Fruit fly (Drosophila melanogaster) whole organism, embryonic: ENCODE data around the gene APC4.

Experiments used
- ATbp ChIP-seq: fragments of 200-800 bp; sonication (Bioruptor generic); optimal IDR thresholded peaks from 2 replicates; lab custom pipeline; 2017; ENCODE audit warnings: missing biosample characterization, mild to moderate bottlenecking, missing genetic modification characterization, missing genetic modification reagents
- CG1024 ChIP-seq: fragments of 200-800 bp; sonication (Bioruptor generic); IDR thresholded peaks from 2 replicates; pipeline ENCODE4 v1.3.6; 2022; ENCODE audit warnings: missing biosample characterization, missing genetic modification characterization
- CG11085 ChIP-seq: fragments of 200-800 bp; sonication (Bioruptor generic); IDR thresholded peaks from 2 replicates; pipeline ENCODE4 v1.3.6; 2022; ENCODE audit warnings: missing biosample characterization, missing genetic modification characterization
- CG11695 ChIP-seq: fragments of 200-800 bp; sonication (Bioruptor generic); IDR thresholded peaks from 3 replicates; pipeline ENCODE4 v1.3.6; 2022; ENCODE audit warnings: missing biosample characterization, missing genetic modification characterization
- CG12236 ChIP-seq: fragments of 200-800 bp; sonication (Bioruptor generic); optimal IDR thresholded peaks from 2 replicates; lab custom pipeline; 2016; ENCODE audit warnings: missing biosample characterization, missing genetic modification characterization
- CG15269 ChIP-seq: fragments of 200-800 bp; sonication (Bioruptor generic); optimal IDR thresholded peaks from 2 replicates; lab custom pipeline; 2018; ENCODE audit warnings: missing biosample characterization, mild to moderate bottlenecking, missing genetic modification characterization, moderate library complexity
- CG15479 ChIP-seq: fragments of 200-800 bp; sonication (Bioruptor generic); optimal IDR thresholded peaks from 3 replicates; lab custom pipeline; 2019; ENCODE audit warnings: missing biosample characterization, mild to moderate bottlenecking, missing genetic modification characterization, moderate library complexity
- CG1603 ChIP-seq: fragments of 200-800 bp; sonication (Bioruptor generic); optimal IDR thresholded peaks from 2 replicates; lab custom pipeline; 2019; ENCODE audit warnings: missing biosample characterization, mild to moderate bottlenecking, missing genetic modification characterization, moderate library complexity
- CG17829 ChIP-seq: fragments of 200-800 bp; optimal IDR thresholded peaks from 2 replicates; lab custom pipeline; 2019; ENCODE audit warnings: missing biosample characterization, mild to moderate bottlenecking, missing genetic modification characterization, moderate library complexity
- CG30403 ChIP-seq: fragments of 200-800 bp; sonication (Bioruptor generic); optimal IDR thresholded peaks from 3 replicates; lab custom pipeline; 2016; ENCODE audit warnings: missing biosample characterization, missing genetic modification characterization
- CG3065 ChIP-seq: fragments of 200-800 bp; sonication (Bioruptor generic); optimal IDR thresholded peaks from 2 replicates; lab custom pipeline; 2016; ENCODE audit warnings: missing biosample characterization, missing genetic modification characterization
- CG4617 ChIP-seq: fragments of 200-800 bp; sonication (Bioruptor generic); optimal IDR thresholded peaks from 3 replicates; lab custom pipeline; 2016; ENCODE audit warnings: missing biosample characterization, missing genetic modification characterization, borderline replicate concordance
- CG6254 ChIP-seq: fragments of 200-800 bp; sonication (Bioruptor generic); optimal IDR thresholded peaks from 3 replicates; lab custom pipeline; 2017; ENCODE audit warnings: mild to moderate bottlenecking, missing biosample characterization, missing genetic modification reagents, missing genetic modification characterization
- CG7839 ChIP-seq: fragments of 200-800 bp; sonication (Bioruptor generic); optimal IDR thresholded peaks from 3 replicates; lab custom pipeline; 2018; ENCODE audit warnings: missing biosample characterization, mild to moderate bottlenecking, missing genetic modification characterization, moderate library complexity
- CG9609 ChIP-seq: fragments of 200-800 bp; sonication (Bioruptor generic); optimal IDR thresholded peaks from 3 replicates; lab custom pipeline; 2016; ENCODE audit warnings: missing biosample characterization, missing genetic modification characterization
- CoRest ChIP-seq: fragments of 200-800 bp; sonication (Bioruptor generic); optimal IDR thresholded peaks from 3 replicates; lab custom pipeline; 2018; ENCODE audit warnings: missing biosample characterization, mild to moderate bottlenecking, missing genetic modification characterization, moderate library complexity
- D19A ChIP-seq: fragments of 200-800 bp; optimal IDR thresholded peaks from 3 replicates; lab custom pipeline; 2019; ENCODE audit warnings: missing biosample characterization, mild to moderate bottlenecking, missing genetic modification characterization, moderate library complexity
- Dip3 ChIP-seq: fragments of 200-800 bp; sonication (Bioruptor generic); optimal IDR thresholded peaks from 3 replicates; lab custom pipeline; 2016; ENCODE audit warnings: missing biosample characterization, missing genetic modification characterization
- Doc3 ChIP-seq: fragments of 200-800 bp; sonication (Bioruptor generic); IDR thresholded peaks from 3 replicates; pipeline ENCODE4 v1.3.6; 2022; ENCODE audit warnings: missing biosample characterization, missing genetic modification characterization; ENCODE audit not compliant: partially characterized antibody
- Fer3 ChIP-seq: fragments of 200-800 bp; sonication (Bioruptor generic); optimal IDR thresholded peaks from 2 replicates; lab custom pipeline; 2018; ENCODE audit warnings: missing biosample characterization, mild to moderate bottlenecking, missing genetic modification characterization, moderate library complexity
- HmgD ChIP-seq: fragments of 200-800 bp; sonication (Bioruptor generic); optimal IDR thresholded peaks from 3 replicates; lab custom pipeline; 2016; ENCODE audit warnings: missing biosample characterization, missing genetic modification characterization
- Kr ChIP-seq: fragments of 200-800 bp; sonication (Bioruptor generic); optimal IDR thresholded peaks from 2 replicates; lab custom pipeline; 2017; ENCODE audit warnings: missing biosample characterization, mild to moderate bottlenecking, missing genetic modification characterization
- MESR4 ChIP-seq: fragments of 200-800 bp; sonication (Bioruptor generic); optimal IDR thresholded peaks from 2 replicates; lab custom pipeline; 2018; ENCODE audit warnings: missing biosample characterization, mild to moderate bottlenecking, missing genetic modification characterization, moderate library complexity
- Oaz ChIP-seq: fragments of 200-800 bp; sonication (Bioruptor generic); IDR thresholded peaks from 2 replicates; pipeline ENCODE4 v1.3.6; 2022; ENCODE audit warnings: missing biosample characterization, missing genetic modification characterization
- Oli ChIP-seq: fragments of 200-800 bp; sonication (Bioruptor generic); optimal IDR thresholded peaks from 2 replicates; lab custom pipeline; 2018; ENCODE audit warnings: missing biosample characterization, mild to moderate bottlenecking, missing genetic modification characterization, moderate library complexity
- Pdp1 ChIP-seq, 2 experiments: fragments of 200-800 bp; sonication (Bioruptor generic); optimal IDR thresholded peaks; 3 replicates each; lab custom pipeline; 2016; ENCODE audit warnings: missing biosample characterization in 2 of 2, missing genetic modification characterization in 2 of 2, mild to moderate bottlenecking in 1 of 2, moderate library complexity in 1 of 2
- Ptx1 ChIP-seq: fragments of 200-800 bp; sonication (Bioruptor generic); IDR thresholded peaks from 2 replicates; pipeline ENCODE4 v1.3.6; 2022; ENCODE audit warnings: missing biosample characterization, missing genetic modification characterization
- Ravus ChIP-seq: fragments of 200-800 bp; sonication (Bioruptor generic); IDR thresholded peaks from 2 replicates; pipeline ENCODE4 v1.3.6; 2022; ENCODE audit warnings: missing biosample characterization, missing genetic modification characterization
- Ssrp ChIP-seq: fragments of 200-800 bp; sonication (Bioruptor generic); optimal IDR thresholded peaks from 2 replicates; lab custom pipeline; 2018; ENCODE audit warnings: missing biosample characterization, mild to moderate bottlenecking, missing genetic modification characterization, moderate library complexity
- TFAM ChIP-seq: fragments of 200-800 bp; sonication (Bioruptor generic); optimal IDR thresholded peaks from 2 replicates; lab custom pipeline; 2017; ENCODE audit warnings: missing biosample characterization, missing genetic modification characterization, inconsistent platforms
- Usf ChIP-seq: fragments of 200-800 bp; sonication (Bioruptor generic); optimal IDR thresholded peaks from 2 replicates; lab custom pipeline; 2017; ENCODE audit warnings: missing genotype, missing biosample characterization, missing genetic modification characterization
- ac ChIP-seq: fragments of 200-800 bp; sonication (Bioruptor generic); optimal IDR thresholded peaks from 3 replicates; lab custom pipeline; 2017; ENCODE audit warnings: missing biosample characterization, mild to moderate bottlenecking, missing genetic modification characterization
- az2 ChIP-seq: fragments of 200-800 bp; sonication (Bioruptor generic); optimal IDR thresholded peaks from 3 replicates; lab custom pipeline; 2016; ENCODE audit warnings: missing biosample characterization, missing genetic modification characterization
- bsh ChIP-seq, 2 experiments: fragments of 200-800 bp; sonication (Bioruptor generic); optimal IDR thresholded peaks; 2 replicates each; lab custom pipeline; 2017 to 2018; ENCODE audit warnings: mild to moderate bottlenecking in 2 of 2, missing biosample characterization in 2 of 2, missing genetic modification characterization in 2 of 2, moderate library complexity in 1 of 2
- ci ChIP-seq: fragments of 200-800 bp; sonication (Bioruptor generic); IDR thresholded peaks from 3 replicates; pipeline ENCODE4 v1.3.6; 2022; ENCODE audit warnings: missing biosample characterization, missing genetic modification characterization
- danr ChIP-seq: fragments of 200-800 bp; sonication (Bioruptor generic); IDR thresholded peaks from 2 replicates; pipeline ENCODE4 v1.3.6; 2022; ENCODE audit warnings: missing biosample characterization, missing genetic modification characterization
- fd64A ChIP-seq: fragments of 200-800 bp; sonication (Bioruptor generic); optimal IDR thresholded peaks from 3 replicates; lab custom pipeline; 2018; ENCODE audit warnings: missing biosample characterization, mild to moderate bottlenecking, missing genetic modification characterization
- fd96Cb ChIP-seq: fragments of 200-800 bp; sonication (Bioruptor generic); optimal IDR thresholded peaks from 2 replicates; lab custom pipeline; 2018; ENCODE audit warnings: missing biosample characterization, mild to moderate bottlenecking, missing genetic modification characterization, moderate library complexity
- grau ChIP-seq: fragments of 200-800 bp; optimal IDR thresholded peaks from 3 replicates; lab custom pipeline; 2019; ENCODE audit warnings: missing biosample characterization, mild to moderate bottlenecking, missing genetic modification characterization, moderate library complexity
- nmo ChIP-seq: fragments of 200-800 bp; sonication (Bioruptor generic); optimal IDR thresholded peaks from 2 replicates; lab custom pipeline; 2018; ENCODE audit warnings: missing biosample characterization, mild to moderate bottlenecking, missing genetic modification characterization, moderate library complexity
- nom ChIP-seq: fragments of 200-800 bp; sonication (Bioruptor generic); optimal IDR thresholded peaks from 2 replicates; lab custom pipeline; 2017; ENCODE audit warnings: missing biosample characterization, missing genetic modification characterization, mild to moderate bottlenecking, moderate library complexity, missing genetic modification reagents
- ranshi ChIP-seq: fragments of 200-800 bp; sonication (Bioruptor generic); IDR thresholded peaks from 2 replicates; pipeline ENCODE4 v1.3.6; 2022; ENCODE audit warnings: missing biosample characterization, missing genetic modification characterization
- tap ChIP-seq: fragments of 200-800 bp; optimal IDR thresholded peaks from 3 replicates; lab custom pipeline; 2019; ENCODE audit warnings: missing biosample characterization, mild to moderate bottlenecking, missing genetic modification characterization, moderate library complexity
- tgo ChIP-seq: fragments of 200-800 bp; sonication (Bioruptor generic); IDR thresholded peaks from 3 replicates; pipeline ENCODE4 v1.3.6; 2022; ENCODE audit warnings: missing biosample characterization, missing genetic modification characterization
- tio ChIP-seq: fragments of 200-800 bp; sonication (Bioruptor generic); optimal IDR thresholded peaks from 2 replicates; lab custom pipeline; 2017; ENCODE audit warnings: missing biosample characterization, missing genetic modification characterization, inconsistent platforms
- tll ChIP-seq, 2 experiments: fragments of 200-800 bp in 1 of 2; fragments of >200 bp in 1 of 2; sonication (Bioruptor generic) in 1 of 2; optimal IDR thresholded peaks; 2 replicates each; lab custom pipeline; 2017 to 2019; ENCODE audit warnings: missing biosample characterization in 2 of 2, missing genetic modification characterization in 2 of 2, mild to moderate bottlenecking in 1 of 2, moderate library complexity in 1 of 2
- twi ChIP-seq: fragments of 200-800 bp; optimal IDR thresholded peaks from 2 replicates; lab custom pipeline; 2019; ENCODE audit warnings: missing biosample characterization, mild to moderate bottlenecking, missing genetic modification characterization, moderate library complexity
- zfh1 ChIP-seq: fragments of 200-800 bp; sonication (Bioruptor generic); IDR thresholded peaks from 3 replicates; pipeline ENCODE4 v1.3.6; 2022; ENCODE audit warnings: missing biosample characterization, missing genetic modification characterization

APC4 gene

dm6 chrX:9127264-9128011, 44.7 kb downstream of the APC4 start:
- TF ChIP-seq CG4617 (GFP tag; lab: Kevin White, UChicago): no peak
- peak; percentile 15 for TF ChIP-seq tio (GFP tag; lab: Kevin White, UChicago)
- TF ChIP-seq CG12236 (GFP tag; lab: Kevin White, UChicago): no peak
- TF ChIP-seq CG6254 (GFP tag; lab: Kevin White, UChicago): no peak
- TF ChIP-seq Ssrp (tag; lab: Kevin White, UChicago): peak; percentile 36
- TF ChIP-seq zfh1 (GFP tag; lab: Robert Waterston, UW): peak; percentile 62; the same call in 2 of the 3 replicates
- TF ChIP-seq CG15479 (GFP tag; lab: Kevin White, UChicago): peak; percentile 67
- TF ChIP-seq CG30403 (GFP tag; lab: Kevin White, UChicago): peak; percentile 30
- peak; percentile 2 for TF ChIP-seq az2 (GFP tag; lab: Kevin White, UChicago)
- TF ChIP-seq CG1603 (tag; lab: Kevin White, UChicago): peak; percentile 45
- no peak for TF ChIP-seq CG11085 (GFP tag; lab: Robert Waterston, UW)
- TF ChIP-seq Oli (tag; lab: Kevin White, UChicago): peak; percentile 33
- peak; percentile 40 for TF ChIP-seq CG7839
- no peak for TF ChIP-seq CG3065 (GFP tag; lab: Kevin White, UChicago)
- TF ChIP-seq Ravus (GFP tag; lab: Robert Waterston, UW): no peak
- TF ChIP-seq CG17829: no peak
- TF ChIP-seq fd96Cb: peak; percentile 16
- peak in 1 of 2 experiments; percentile 20 for TF ChIP-seq bsh (GFP tag; optimal IDR thresholded peaks at IDR 0.05; lab: Kevin White, UChicago)
- peak in 1 of 2 experiments; percentile 18 for TF ChIP-seq Pdp1 (GFP tag; optimal IDR thresholded peaks at IDR 0.05; lab: Kevin White, UChicago)
- 0 out of 3 replicates have a peak, but pooled peaks have one; percentile 31 for TF ChIP-seq CG11695 (GFP tag; lab: Robert Waterston, UW)
- TF ChIP-seq MESR4 (GFP tag; lab: Kevin White, UChicago): no peak
- peak; percentile 20 for TF ChIP-seq Fer3 (tag; lab: Kevin White, UChicago)
- TF ChIP-seq D19A (tag; lab: Kevin White, UChicago): no peak
- TF ChIP-seq Kr (GFP tag; lab: Kevin White, UChicago): peak; percentile 56
- TF ChIP-seq Usf: no peak
- TF ChIP-seq ac: no peak
- TF ChIP-seq nom (GFP tag; lab: Kevin White, UChicago): no peak
- TF ChIP-seq Ptx1 (GFP tag; lab: Robert Waterston, UW): peak; percentile 38; the same call in 1 of the 2 replicates
- TF ChIP-seq tll (GFP tag; optimal IDR thresholded peaks at IDR 0.05; lab: Kevin White, UChicago): peak in 1 of 2 experiments; percentile 54
- TF ChIP-seq danr (GFP tag; lab: Robert Waterston, UW): no peak
- TF ChIP-seq CG1024 (GFP tag; lab: Robert Waterston, UW): no peak
- TF ChIP-seq Doc3: 0 out of 3 replicates have a peak, but pooled peaks have one; percentile 18
- TF ChIP-seq ranshi (GFP tag; lab: Robert Waterston, UW): 0 out of 2 replicates have a peak, but pooled peaks have one; percentile 15
- 0 out of 2 replicates have a peak, but pooled peaks have one; percentile 16 for TF ChIP-seq Oaz (GFP tag; lab: Robert Waterston, UW)
- TF ChIP-seq CG15269 (tag; lab: Kevin White, UChicago): no peak
- TF ChIP-seq grau: peak; percentile 5
- no peak for TF ChIP-seq HmgD (GFP tag; lab: Kevin White, UChicago)
- peak; percentile 2 for TF ChIP-seq CoRest (tag; lab: Kevin White, UChicago)
- no peak for TF ChIP-seq ATbp
- no peak for TF ChIP-seq CG9609 (GFP tag; lab: Kevin White, UChicago)
- 0 out of 3 replicates have a peak, but pooled peaks have one; percentile 13 for TF ChIP-seq ci
- TF ChIP-seq tgo (GFP tag; lab: Robert Waterston, UW): no peak
- no peak for TF ChIP-seq tap (tag; lab: Kevin White, UChicago)
- TF ChIP-seq Dip3 (GFP tag; lab: Kevin White, UChicago): no peak
- TF ChIP-seq twi: peak; percentile 33
- no peak for TF ChIP-seq TFAM (GFP tag; lab: Kevin White, UChicago)
- no peak for TF ChIP-seq nmo
- TF ChIP-seq fd64A: no peak
